Worm (Caenorhabditis elegans) whole organism, L1 larva: ENCODE results near the gene W09G10.9.

Experiments used
- aha-1 ChIP-seq: fragments of 150-350 bp; optimal IDR thresholded peaks from 2 replicates; lab custom pipeline; 2014; ENCODE audit warnings: missing biosample characterization, missing genetic modification characterization
- efl-1 ChIP-seq, 4 experiments: fragments of 150-350 bp; optimal IDR thresholded peaks in 3 of 4; peaks in 1 of 4; 1 replicate in 1 of 4; 2 replicates in 3 of 4; lab custom pipeline; 2014; ENCODE audit warnings: missing biosample characterization in 2 of 4, missing genetic modification characterization in 2 of 4, missing genetic modification reagents in 2 of 4
- egl-27 ChIP-seq, 2 experiments: fragments of 150-350 bp in 1 of 2; sonication (generic microtip); optimal IDR thresholded peaks; 3 replicates each; lab custom pipeline; 2017 to 2018; ENCODE audit warnings: missing biosample characterization in 2 of 2, missing genetic modification characterization in 2 of 2, missing genetic modification reagents in 2 of 2
- lin-14 ChIP-seq: fragments of 200-800 bp; sonication (Bioruptor generic); optimal IDR thresholded peaks from 2 replicates; lab custom pipeline; 2018; ENCODE audit warnings: mild to moderate bottlenecking, missing genetic modification characterization, moderate library complexity, missing compliant biosample characterization
- lin-35 ChIP-seq, 2 experiments: fragments of 150-350 bp; optimal IDR thresholded peaks; 2 replicates each; lab custom pipeline; 2014; ENCODE audit warnings: missing biosample characterization in 2 of 2, missing genetic modification characterization in 2 of 2, missing genetic modification reagents in 2 of 2
- lsy-2 ChIP-seq, 2 experiments: fragments of 150-350 bp; optimal IDR thresholded peaks; 2 replicates each; lab custom pipeline; 2014; ENCODE audit warnings: missing biosample characterization in 2 of 2, missing genetic modification characterization in 2 of 2
- nhr-237 ChIP-seq: fragments of 150-350 bp; optimal IDR thresholded peaks from 2 replicates; lab custom pipeline; 2014; ENCODE audit warnings: missing biosample characterization, missing genetic modification characterization
- nhr-28 ChIP-seq: fragments of 150-350 bp; optimal IDR thresholded peaks from 2 replicates; lab custom pipeline; 2014; ENCODE audit warnings: missing biosample characterization, missing genetic modification characterization
- pag-3 ChIP-seq: sonication (generic microtip); optimal IDR thresholded peaks from 2 replicates; lab custom pipeline; 2017; ENCODE audit warnings: missing genetic modification characterization, mild to moderate bottlenecking, missing compliant biosample characterization, antibody characterized with exemption, borderline replicate concordance; ENCODE audit not compliant: insufficient read depth
- skn-1 ChIP-seq: fragments of 150-350 bp; optimal IDR thresholded peaks from 2 replicates; lab custom pipeline; 2014; ENCODE audit warnings: missing biosample characterization, missing genetic modification characterization
- ztf-11 ChIP-seq, 2 experiments: sonication (generic microtip); optimal IDR thresholded peaks; 2 replicates each; lab custom pipeline; 2016 to 2017; ENCODE audit warnings: missing genetic modification characterization in 2 of 2, missing biosample characterization in 1 of 2, missing compliant biosample characterization in 1 of 2

DNA sequence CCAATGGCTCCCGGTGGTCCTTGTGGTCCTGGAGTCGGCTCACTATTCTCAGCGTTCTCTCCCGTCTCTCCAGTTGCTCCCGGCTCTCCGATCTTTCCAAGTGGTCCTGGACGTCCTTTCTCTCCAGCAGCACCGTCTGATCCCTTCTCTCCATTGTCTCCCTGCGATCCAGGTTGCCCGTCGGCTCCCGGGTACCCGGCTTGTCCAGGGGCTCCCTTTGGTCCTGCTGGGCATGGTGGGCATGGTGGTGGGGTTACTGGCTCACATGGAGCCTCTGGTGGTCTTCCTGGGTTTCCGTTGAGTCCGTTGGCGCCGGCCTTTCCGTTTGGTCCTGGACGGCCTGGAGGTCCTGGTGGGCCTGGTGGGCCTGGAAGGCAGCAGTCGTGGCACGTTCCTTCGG is 21.2 kb upstream of the W09G10.9 start:
- TF ChIP-seq lsy-2 (tag; optimal IDR thresholded peaks at IDR 0.05; lab: Kevin White, UChicago): no peak
- no peak for TF ChIP-seq nhr-237 (tag; lab: Kevin White, UChicago)
- TF ChIP-seq lin-35 (GFP tag; optimal IDR thresholded peaks at IDR 0.05; lab: Kevin White, UChicago): no peak
- no peak for TF ChIP-seq efl-1 (optimal IDR thresholded peaks at IDR 0.05; lab: Kevin White, UChicago)
- no peak for TF ChIP-seq efl-1 (GFP tag; optimal IDR thresholded peaks at IDR 0.05 in 1 of 2; lab: Kevin White, UChicago)
- no peak for TF ChIP-seq pag-3 (tag; lab: Kevin White, UChicago)
- no peak for TF ChIP-seq ztf-11 (tag; optimal IDR thresholded peaks at IDR 0.05; lab: Kevin White, UChicago)
- TF ChIP-seq egl-27 (tag; optimal IDR thresholded peaks at IDR 0.05; lab: Kevin White, UChicago): no peak
- no peak for TF ChIP-seq nhr-28 (tag; lab: Kevin White, UChicago)
- no peak for TF ChIP-seq skn-1 (tag; lab: Kevin White, UChicago)
- no peak for TF ChIP-seq aha-1 (tag; lab: Kevin White, UChicago)
- no peak for TF ChIP-seq lin-14 (GFP tag; lab: Kevin White, UChicago)
